Worm (Caenorhabditis elegans) whole organism, midembryonic: ENCODE results near the gene F45E1.1.

Experiments used
- T22C8.4 ChIP-seq: fragments of 200-800 bp; sonication (Bioruptor generic); IDR thresholded peaks from 2 replicates; pipeline ENCODE4 v1.3.6; 2022; ENCODE audit warnings: missing genetic modification characterization, missing compliant biosample characterization
- cog-1 ChIP-seq: sonication (generic microtip); optimal IDR thresholded peaks from 2 replicates; lab custom pipeline; 2016; ENCODE audit warnings: missing genetic modification characterization, missing compliant biosample characterization
- flt-1 ChIP-seq: fragments of 200-800 bp; sonication (Bioruptor generic); IDR thresholded peaks from 2 replicates; pipeline ENCODE4 v1.3.6; 2022; ENCODE audit warnings: missing genetic modification characterization, missing compliant biosample characterization
- med-1 ChIP-seq: sonication (generic microtip); optimal IDR thresholded peaks from 2 replicates; lab custom pipeline; 2017; ENCODE audit warnings: missing genetic modification characterization, mild to moderate bottlenecking, missing compliant biosample characterization, antibody characterized with exemption, missing genetic modification reagents; ENCODE audit not compliant: insufficient read depth
- tab-1 ChIP-seq: fragments of 200-800 bp; sonication (Bioruptor generic); IDR thresholded peaks from 2 replicates; pipeline ENCODE4 v1.3.6; 2022; ENCODE audit warnings: missing genetic modification characterization, missing compliant biosample characterization
- ztf-23 ChIP-seq: fragments of 200-800 bp; sonication (Bioruptor generic); IDR thresholded peaks from 2 replicates; pipeline ENCODE4 v1.3.6; 2022; ENCODE audit warnings: missing genetic modification reagents, missing genetic modification characterization, missing compliant biosample characterization
- ztf-29 ChIP-seq: fragments of 200-800 bp; sonication (Bioruptor generic); IDR thresholded peaks from 2 replicates; pipeline ENCODE4 v1.3.6; 2022; ENCODE audit warnings: missing genetic modification reagents, missing genetic modification characterization, missing compliant biosample characterization

ce11 chrX:7997968-7998367 lies 5.5 kb upstream of the F45E1.1 start, which contains the start of gene sdpn-1:
- no peak for TF ChIP-seq med-1 (GFP tag; lab: Kevin White, UChicago)
- TF ChIP-seq T22C8.4 = no peak
- no peak for TF ChIP-seq flt-1
- no peak for TF ChIP-seq ztf-23 (GFP tag; lab: Robert Waterston, UW)
- TF ChIP-seq tab-1 = no peak
- TF ChIP-seq cog-1 (tag; lab: Kevin White, UChicago) = no peak
- no peak for TF ChIP-seq ztf-29
